Worm (Caenorhabditis elegans) whole organism, L1 larva: ENCODE measurements around the gene M04B2.6.

Source experiments
- C04F5.9 ChIP-seq: sonication (generic microtip); optimal IDR thresholded peaks from 2 replicates; lab custom pipeline; 2016; ENCODE audit warnings: missing genetic modification characterization, missing compliant biosample characterization
- C16A3.4 ChIP-seq: fragments of 150-350 bp; optimal IDR thresholded peaks from 2 replicates; lab custom pipeline; 2014; ENCODE audit warnings: missing biosample characterization, missing genetic modification characterization
- Y116A8C.19 ChIP-seq: sonication (generic microtip); optimal IDR thresholded peaks from 2 replicates; lab custom pipeline; 2016; ENCODE audit warnings: missing compliant biosample characterization, missing genetic modification characterization, borderline replicate concordance
- ceh-63 ChIP-seq: fragments of 200-800 bp; sonication (Bioruptor generic); optimal IDR thresholded peaks from 2 replicates; lab custom pipeline; 2018; ENCODE audit warnings: mild to moderate bottlenecking, missing genetic modification characterization, missing compliant biosample characterization
- dpl-1 ChIP-seq, 3 experiments: fragments of 150-350 bp in 2 of 3; sonication (generic microtip) in 1 of 3; optimal IDR thresholded peaks; 2 replicates each; lab custom pipeline; 2014 to 2017; ENCODE audit warnings: missing biosample characterization in 3 of 3, missing genetic modification characterization in 3 of 3, missing genetic modification reagents in 3 of 3
- dsc-1 ChIP-seq: sonication (generic microtip); optimal IDR thresholded peaks from 2 replicates; lab custom pipeline; 2016; ENCODE audit warnings: mild to moderate bottlenecking, missing genetic modification characterization, missing compliant biosample characterization
- efl-3 ChIP-seq: fragments of 200-800 bp; sonication (Bioruptor generic); optimal IDR thresholded peaks from 2 replicates; lab custom pipeline; 2018; ENCODE audit warnings: mild to moderate bottlenecking, missing genetic modification characterization, missing compliant biosample characterization
- elt-2 ChIP-seq: sonication (generic microtip); optimal IDR thresholded peaks from 2 replicates; lab custom pipeline; 2016; ENCODE audit warnings: missing genetic modification characterization, mild to moderate bottlenecking, inconsistent platforms, missing compliant biosample characterization, missing genetic modification reagents
- elt-3 ChIP-seq, 6 experiments: fragments of 150-350 bp in 1 of 6; sonication (generic microtip); optimal IDR thresholded peaks; 2 replicates each; lab custom pipeline; 2017 to 2018; ENCODE audit warnings: missing biosample characterization in 6 of 6, missing genetic modification characterization in 6 of 6, inconsistent platforms in 1 of 6
- fkh-10 ChIP-seq: sonication (generic microtip); optimal IDR thresholded peaks from 2 replicates; lab custom pipeline; 2017; ENCODE audit warnings: missing biosample characterization, missing genetic modification reagents, missing genetic modification characterization
- fkh-4 ChIP-seq: sonication (generic microtip); optimal IDR thresholded peaks from 2 replicates; lab custom pipeline; 2016; ENCODE audit warnings: missing compliant biosample characterization, missing genetic modification characterization, borderline replicate concordance
- fos-1 ChIP-seq: fragments of 150-350 bp; optimal IDR thresholded peaks from 2 replicates; lab custom pipeline; 2014; ENCODE audit warnings: missing biosample characterization, missing genetic modification characterization
- grh-1 ChIP-seq: fragments of 200-800 bp; sonication (Bioruptor generic); IDR thresholded peaks from 2 replicates; pipeline ENCODE4 v1.3.6; 2022; ENCODE audit warnings: missing genetic modification reagents, missing genetic modification characterization, missing compliant biosample characterization
- hlh-4 ChIP-seq: sonication (generic microtip); optimal IDR thresholded peaks from 2 replicates; lab custom pipeline; 2016; ENCODE audit warnings: mild to moderate bottlenecking, missing genetic modification characterization, missing compliant biosample characterization
- irx-1 ChIP-seq: sonication (generic microtip); optimal IDR thresholded peaks from 2 replicates; lab custom pipeline; 2016; ENCODE audit warnings: missing genetic modification characterization, missing compliant biosample characterization
- isw-1 ChIP-seq: fragments of 200-800 bp; sonication (Bioruptor generic); IDR thresholded peaks from 2 replicates; pipeline ENCODE4 v1.3.6; 2022; ENCODE audit warnings: missing genetic modification characterization, missing compliant biosample characterization
- lin-13 ChIP-seq: fragments of 150-350 bp; optimal IDR thresholded peaks from 2 replicates; lab custom pipeline; 2014; ENCODE audit warnings: missing biosample characterization, missing genetic modification reagents, missing genetic modification characterization
- lin-14 ChIP-seq: fragments of 200-800 bp; sonication (Bioruptor generic); optimal IDR thresholded peaks from 2 replicates; lab custom pipeline; 2018; ENCODE audit warnings: mild to moderate bottlenecking, missing genetic modification characterization, moderate library complexity, missing compliant biosample characterization
- lin-35 ChIP-seq, 2 experiments: fragments of 150-350 bp; optimal IDR thresholded peaks; 2 replicates each; lab custom pipeline; 2014; ENCODE audit warnings: missing biosample characterization in 2 of 2, missing genetic modification characterization in 2 of 2, missing genetic modification reagents in 2 of 2
- lin-39 ChIP-seq: fragments of 150-350 bp; optimal IDR thresholded peaks from 2 replicates; lab custom pipeline; 2014; ENCODE audit warnings: missing biosample characterization, missing genetic modification reagents, missing genetic modification characterization
- lir-3 ChIP-seq: sonication (generic microtip); optimal IDR thresholded peaks from 2 replicates; lab custom pipeline; 2016; ENCODE audit warnings: mild to moderate bottlenecking, missing genetic modification characterization, moderate library complexity, missing compliant biosample characterization; ENCODE audit not compliant: poor library complexity
- mef-2 ChIP-seq: fragments of 150-350 bp; optimal IDR thresholded peaks from 2 replicates; lab custom pipeline; 2014; ENCODE audit warnings: missing biosample characterization, missing genetic modification characterization
- mep-1 ChIP-seq: fragments of 150-350 bp; optimal IDR thresholded peaks from 2 replicates; lab custom pipeline; 2014; ENCODE audit warnings: missing biosample characterization, missing genetic modification characterization
- nhr-11 ChIP-seq: fragments of 150-350 bp; optimal IDR thresholded peaks from 2 replicates; lab custom pipeline; 2014; ENCODE audit warnings: missing biosample characterization, missing genetic modification characterization
- nhr-47 ChIP-seq: sonication (generic microtip); optimal IDR thresholded peaks from 2 replicates; lab custom pipeline; 2016; ENCODE audit warnings: mild to moderate bottlenecking, missing genetic modification characterization, moderate library complexity, missing compliant biosample characterization
- nhr-71 ChIP-seq: sonication (generic microtip); optimal IDR thresholded peaks from 2 replicates; lab custom pipeline; 2016; ENCODE audit warnings: mild to moderate bottlenecking, missing genetic modification characterization, moderate library complexity, missing compliant biosample characterization
- nhr-84 ChIP-seq: sonication (generic microtip); optimal IDR thresholded peaks from 2 replicates; lab custom pipeline; 2017; ENCODE audit warnings: missing biosample characterization, missing genetic modification characterization
- nhr-85 ChIP-seq: sonication (generic microtip); peaks from one replicate; lab custom pipeline; 2016; ENCODE audit warnings: missing genetic modification characterization, inconsistent platforms, missing compliant biosample characterization
- pag-3 ChIP-seq: sonication (generic microtip); optimal IDR thresholded peaks from 2 replicates; lab custom pipeline; 2017; ENCODE audit warnings: missing genetic modification characterization, mild to moderate bottlenecking, missing compliant biosample characterization, antibody characterized with exemption, borderline replicate concordance; ENCODE audit not compliant: insufficient read depth
- pqm-1 ChIP-seq: sonication (generic microtip); optimal IDR thresholded peaks from 3 replicates; lab custom pipeline; 2017; ENCODE audit warnings: missing biosample characterization, missing genetic modification characterization
- rnt-1 ChIP-seq: sonication (generic microtip); optimal IDR thresholded peaks from 2 replicates; lab custom pipeline; 2016; ENCODE audit warnings: mild to moderate bottlenecking, missing genetic modification characterization, moderate library complexity, missing compliant biosample characterization
- skn-1 ChIP-seq: fragments of 150-350 bp; optimal IDR thresholded peaks from 2 replicates; lab custom pipeline; 2014; ENCODE audit warnings: missing biosample characterization, missing genetic modification characterization
- snpc-4 ChIP-seq: fragments of 150-350 bp; optimal IDR thresholded peaks from 2 replicates; lab custom pipeline; 2014; ENCODE audit warnings: missing biosample characterization, missing genetic modification characterization
- snu-23 ChIP-seq: sonication (generic microtip); optimal IDR thresholded peaks from 2 replicates; lab custom pipeline; 2016; ENCODE audit warnings: missing genetic modification characterization, missing compliant biosample characterization
- sox-4 ChIP-seq: sonication (generic microtip); optimal IDR thresholded peaks from 2 replicates; lab custom pipeline; 2016; ENCODE audit warnings: missing genetic modification characterization, missing compliant biosample characterization
- sptf-1 ChIP-seq: fragments of 150-350 bp; optimal IDR thresholded peaks from 2 replicates; lab custom pipeline; 2014; ENCODE audit warnings: missing biosample characterization, missing genetic modification characterization
- swsn-7 ChIP-seq: sonication (generic microtip); optimal IDR thresholded peaks from 2 replicates; lab custom pipeline; 2016; ENCODE audit warnings: missing genetic modification characterization, missing compliant biosample characterization
- tbx-2 ChIP-seq: sonication (generic microtip); optimal IDR thresholded peaks from 2 replicates; lab custom pipeline; 2016; ENCODE audit warnings: missing genetic modification characterization, missing compliant biosample characterization
- tlp-1 ChIP-seq: fragments of 150-350 bp; optimal IDR thresholded peaks from 2 replicates; lab custom pipeline; 2014; ENCODE audit warnings: missing biosample characterization, missing genetic modification characterization
- unc-130 ChIP-seq: fragments of 150-350 bp; optimal IDR thresholded peaks from 2 replicates; lab custom pipeline; 2017; ENCODE audit warnings: missing biosample characterization, missing genetic modification characterization, inconsistent platforms
- unc-30 ChIP-seq: sonication (generic microtip); optimal IDR thresholded peaks from 2 replicates; lab custom pipeline; 2017; ENCODE audit warnings: missing biosample characterization, missing genetic modification characterization
- unc-86 ChIP-seq: sonication (generic microtip); optimal IDR thresholded peaks from 2 replicates; lab custom pipeline; 2016; ENCODE audit warnings: missing genetic modification characterization, missing compliant biosample characterization
- unc-98 ChIP-seq: fragments of 200-800 bp; sonication (Bioruptor generic); IDR thresholded peaks from 2 replicates; pipeline ENCODE4 v1.3.6; 2022; ENCODE audit warnings: missing genetic modification characterization, missing compliant biosample characterization
- vab-15 ChIP-seq: sonication (generic microtip); optimal IDR thresholded peaks from 2 replicates; lab custom pipeline; 2017; ENCODE audit warnings: missing genotype, mild to moderate bottlenecking, missing genetic modification characterization, missing compliant biosample characterization
- xbp-1 ChIP-seq: sonication (generic microtip); optimal IDR thresholded peaks from 2 replicates; lab custom pipeline; 2016; ENCODE audit warnings: missing genetic modification characterization, missing compliant biosample characterization
- zag-1 ChIP-seq: fragments of 150-350 bp; optimal IDR thresholded peaks from 2 replicates; lab custom pipeline; 2014; ENCODE audit warnings: missing biosample characterization, missing genetic modification characterization
- zip-4 ChIP-seq: fragments of 200-800 bp; sonication (Bioruptor generic); optimal IDR thresholded peaks from 2 replicates; lab custom pipeline; 2018; ENCODE audit warnings: mild to moderate bottlenecking, missing genetic modification characterization, moderate library complexity, missing compliant biosample characterization
- ztf-4 ChIP-seq: fragments of 150-350 bp; optimal IDR thresholded peaks from 2 replicates; lab custom pipeline; 2014; ENCODE audit warnings: missing biosample characterization, missing genetic modification characterization

Gene M04B2.6

ce11 chrIV:11489610-11490339 lies 20.8 kb downstream of the M04B2.6 start (continued):
- TF ChIP-seq snpc-4 = peak; percentile 3
- TF ChIP-seq C04F5.9 (tag; lab: Kevin White, UChicago) = no peak
- peak; percentile 17 to 65 for TF ChIP-seq lin-35 (GFP tag; optimal IDR thresholded peaks at IDR 0.05; lab: Kevin White, UChicago)
- TF ChIP-seq lir-3 (tag; lab: Kevin White, UChicago) = peak; percentile 17
- no peak for TF ChIP-seq tlp-1 (tag; lab: Kevin White, UChicago)
- TF ChIP-seq unc-30 (tag; lab: Kevin White, UChicago) = no peak
- TF ChIP-seq snu-23 = peak; percentile 84
- TF ChIP-seq ztf-4 (tag; lab: Kevin White, UChicago) = peak; percentile 74
- no peak for TF ChIP-seq fkh-10 (GFP tag; lab: Kevin White, UChicago)
- TF ChIP-seq nhr-84 (tag; lab: Kevin White, UChicago) = no peak
- peak; percentile 36 for TF ChIP-seq lin-13 (GFP tag; lab: Kevin White, UChicago)
- TF ChIP-seq C16A3.4 = peak; percentile 69
- TF ChIP-seq nhr-11 (tag; lab: Kevin White, UChicago) = no peak
- no peak for TF ChIP-seq fkh-4 (tag; lab: Kevin White, UChicago)
- TF ChIP-seq dpl-1 (GFP tag; optimal IDR thresholded peaks at IDR 0.05; lab: Kevin White, UChicago) = peak in 2 of 3 experiments; percentile 15 to 18
- peak; percentile 37 for TF ChIP-seq swsn-7 (tag; lab: Kevin White, UChicago)
- TF ChIP-seq nhr-71 (tag; lab: Kevin White, UChicago) = peak; percentile 83
- peak; percentile 22 for TF ChIP-seq dsc-1 (tag; lab: Kevin White, UChicago)
- TF ChIP-seq skn-1 = peak; percentile 6
- peak; percentile 73 for TF ChIP-seq mep-1 (tag; lab: Kevin White, UChicago)
- TF ChIP-seq efl-3 = peak; percentile 3
- TF ChIP-seq pag-3 (tag; lab: Kevin White, UChicago) = peak; percentile 4
- peak; percentile 98 for TF ChIP-seq nhr-85
- no peak for TF ChIP-seq Y116A8C.19 (tag; lab: Kevin White, UChicago)
- TF ChIP-seq zag-1 = no peak
- peak; percentile 53 for TF ChIP-seq nhr-47
- TF ChIP-seq grh-1 (GFP tag; lab: Robert Waterston, UW) = peak; percentile 51; the same call in 1 of the 2 replicates
- no peak for TF ChIP-seq irx-1

ce11 chrIV:11489077-11489476 lies 21.5 kb downstream of the M04B2.6 start:
- TF ChIP-seq elt-2 (tag; lab: Kevin White, UChicago) = peak; percentile 68
- TF ChIP-seq vab-15 (tag; lab: Kevin White, UChicago) = no peak
- no peak for TF ChIP-seq rnt-1 (tag; lab: Kevin White, UChicago)
- no peak for TF ChIP-seq fkh-4 (tag; lab: Kevin White, UChicago)
- TF ChIP-seq lin-39 (tag; lab: Kevin White, UChicago) = no peak

- TF ChIP-seq fkh-10 (GFP tag; lab: Kevin White, UChicago) (no peak), unc-98 (GFP tag; lab: Robert Waterston, UW) (no peak), sox-4 (tag; lab: Kevin White, UChicago) (no peak), tbx-2 (tag; lab: Kevin White, UChicago) (no peak), ztf-4 (tag; lab: Kevin White, UChicago) (no peak), unc-130 (tag; lab: Kevin White, UChicago) (no peak), hlh-4 (tag; lab: Kevin White, UChicago) (no peak), ceh-63 (no peak), nhr-71 (tag; lab: Kevin White, UChicago) (peak; percentile 42), swsn-7 (tag; lab: Kevin White, UChicago) (no peak), unc-86 (tag; lab: Kevin White, UChicago) (no peak), nhr-85 (peak; percentile 74), sptf-1 (tag; lab: Kevin White, UChicago) (no peak), pqm-1 (tag; lab: Kevin White, UChicago) (no peak), unc-30 (tag; lab: Kevin White, UChicago) (no peak), fos-1 (no peak), isw-1 (GFP tag; lab: Robert Waterston, UW) (no peak), lin-14 (GFP tag; lab: Kevin White, UChicago) (peak; percentile 29), zip-4 (GFP tag; lab: Kevin White, UChicago) (no peak), elt-3 (tag; optimal IDR thresholded peaks at IDR 0.05; lab: Kevin White, UChicago) (peak in 1 of 6 experiments; percentile 50), mef-2 (no peak), xbp-1 (no peak)
These were observed 22.5 kb downstream of the M04B2.6 start for ce11 chrIV:11487889-11488556.
